Worm (Caenorhabditis elegans) whole organism, L3 larva: ENCODE measurements around the gene C08F11.3.
"Not testable (repeated sequence)": the region's sequence is repeated elsewhere in the genome, so short reads cannot be mapped to it uniquely, and the experiment has no call there.

ENCODE experiments used
- R02D3.7 ChIP-seq: fragments of 150-350 bp; optimal IDR thresholded peaks from 2 replicates; lab custom pipeline; 2014; ENCODE audit warnings: missing biosample characterization, missing genetic modification characterization
- ama-1 ChIP-seq: fragments of 150-350 bp; optimal IDR thresholded peaks from 2 replicates; lab custom pipeline; 2018
- elt-1 ChIP-seq: fragments of 150-350 bp; optimal IDR thresholded peaks from 2 replicates; lab custom pipeline; 2014; ENCODE audit warnings: missing biosample characterization, missing genetic modification characterization
- elt-2 ChIP-seq: sonication (generic microtip); optimal IDR thresholded peaks from 2 replicates; lab custom pipeline; 2016; ENCODE audit warnings: missing genetic modification reagents, mild to moderate bottlenecking, missing genetic modification characterization, missing compliant biosample characterization
- jun-1 ChIP-seq: fragments of 150-350 bp; optimal IDR thresholded peaks from 2 replicates; lab custom pipeline; 2014; ENCODE audit warnings: missing biosample characterization, missing genetic modification reagents, missing genetic modification characterization
- nhr-11 ChIP-seq: fragments of 150-350 bp; optimal IDR thresholded peaks from 2 replicates; lab custom pipeline; 2014; ENCODE audit warnings: missing biosample characterization, missing genetic modification characterization
- nhr-237 ChIP-seq: fragments of 150-350 bp; optimal IDR thresholded peaks from 2 replicates; lab custom pipeline; 2014; ENCODE audit warnings: missing biosample characterization, missing genetic modification characterization

DNA sequence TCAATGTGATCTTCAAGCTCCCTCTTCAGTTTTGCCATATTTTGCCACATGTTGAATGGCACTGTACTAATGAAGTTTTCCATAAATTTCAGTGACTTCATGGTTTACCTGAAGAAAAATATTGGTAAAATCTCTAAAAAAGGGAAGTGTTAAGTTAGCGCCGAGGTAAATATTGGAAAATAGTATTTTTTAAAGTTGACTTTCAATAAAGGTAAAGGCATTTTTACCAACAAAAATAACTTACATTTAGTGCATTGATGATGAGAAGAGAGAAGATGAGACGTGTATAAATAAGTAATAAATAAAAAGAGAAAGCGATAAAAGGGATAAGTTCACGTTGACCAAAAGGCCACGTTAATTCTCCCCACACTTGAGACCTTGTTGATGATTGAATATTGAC lies 41.1 kb upstream of the C08F11.3 start, which contains the start of gene Y45F10B.8:
- TF ChIP-seq nhr-11 (tag; lab: Kevin White, UChicago); ama-1 (lab: Kevin White, UChicago); elt-1 (tag; lab: Kevin White, UChicago); R02D3.7 (tag; lab: Kevin White, UChicago); elt-2 (tag; lab: Kevin White, UChicago); jun-1 (tag; lab: Kevin White, UChicago); nhr-237: not testable (repeated sequence)
